Worm (Caenorhabditis elegans) whole organism, L2 larva: ENCODE results near the gene slc-5A12.

Source experiments
- R02D3.7 ChIP-seq: fragments of 150-350 bp; optimal IDR thresholded peaks from 2 replicates; lab custom pipeline; 2014; ENCODE audit warnings: missing biosample characterization, missing genetic modification characterization
- alr-1 ChIP-seq: fragments of 150-350 bp; optimal IDR thresholded peaks from 2 replicates; lab custom pipeline; 2014; ENCODE audit warnings: missing biosample characterization, missing genetic modification characterization
- aly-2 ChIP-seq: fragments of 150-350 bp; optimal IDR thresholded peaks from 2 replicates; lab custom pipeline; 2014; ENCODE audit warnings: missing biosample characterization, missing genetic modification characterization
- ceh-16 ChIP-seq: fragments of 150-350 bp; optimal IDR thresholded peaks from 2 replicates; lab custom pipeline; 2014; ENCODE audit warnings: missing biosample characterization, missing genetic modification characterization
- nhr-11 ChIP-seq: fragments of 150-350 bp; optimal IDR thresholded peaks from 2 replicates; lab custom pipeline; 2014; ENCODE audit warnings: missing biosample characterization, missing genetic modification characterization
- nhr-237 ChIP-seq: fragments of 150-350 bp; optimal IDR thresholded peaks from 2 replicates; lab custom pipeline; 2014; ENCODE audit warnings: missing biosample characterization, missing genetic modification characterization

DNA sequence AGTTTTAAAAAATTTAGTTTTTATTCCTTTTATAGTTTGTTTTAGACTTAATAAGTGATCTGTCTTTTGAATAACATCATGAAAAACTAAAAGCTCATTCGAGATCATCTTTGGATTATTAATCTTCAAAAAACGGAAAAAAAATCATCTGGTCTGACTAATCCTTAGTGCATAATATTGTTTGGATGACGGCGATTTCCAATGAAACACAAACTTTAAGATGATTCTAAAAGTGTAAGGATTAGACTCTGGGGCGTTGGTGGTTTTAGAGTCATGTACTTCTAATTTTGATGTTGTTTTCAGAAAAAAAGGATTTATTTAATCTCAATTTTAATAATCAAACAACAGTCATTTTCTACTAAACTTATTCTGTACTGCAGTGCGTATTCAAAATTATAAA lies 43.9 kb upstream of the slc-5A12 start:
- no peak for TF ChIP-seq aly-2 (tag; lab: Kevin White, UChicago)
- no peak for TF ChIP-seq R02D3.7 (tag; lab: Kevin White, UChicago)
- TF ChIP-seq ceh-16 (tag; lab: Kevin White, UChicago) = no peak
- no peak for TF ChIP-seq nhr-237 (tag; lab: Kevin White, UChicago)
- TF ChIP-seq alr-1 (tag; lab: Kevin White, UChicago) = no peak
- TF ChIP-seq nhr-11 (tag; lab: Kevin White, UChicago) = no peak
